Worm (Caenorhabditis elegans) whole organism, L4 larva: ENCODE data around the gene zip-12.

Experiments
- D1046.2 ChIP-seq: fragments of 200-800 bp; sonication (Bioruptor generic); IDR thresholded peaks from 2 replicates; pipeline ENCODE4 v1.3.6; 2022; ENCODE audit warnings: missing genetic modification characterization, missing compliant biosample characterization
- F10B5.3 ChIP-seq: sonication (generic microtip); optimal IDR thresholded peaks from 2 replicates; lab custom pipeline; 2016; ENCODE audit warnings: mild to moderate bottlenecking, missing genetic modification characterization, missing compliant biosample characterization
- F26F4.8 ChIP-seq: fragments of 200-800 bp; sonication (Bioruptor generic); conservative IDR thresholded peaks from 2 replicates; pipeline ENCODE4 v1.3.6; 2022; ENCODE audit warnings: missing genetic modification characterization, missing compliant biosample characterization
- F37D6.2 ChIP-seq: sonication (generic microtip); optimal IDR thresholded peaks from 2 replicates; lab custom pipeline; 2016; ENCODE audit warnings: mild to moderate bottlenecking, missing genetic modification characterization, missing compliant biosample characterization
- F44E2.7 ChIP-seq: fragments of 200-800 bp; sonication (Bioruptor generic); IDR thresholded peaks from 2 replicates; pipeline ENCODE4 v2.1.2; 2022; ENCODE audit warnings: missing genetic modification characterization, missing compliant biosample characterization
- F49E8.2 ChIP-seq: sonication (generic microtip); optimal IDR thresholded peaks from 2 replicates; lab custom pipeline; 2016; ENCODE audit warnings: missing compliant biosample characterization, mild to moderate bottlenecking, missing genetic modification characterization, borderline replicate concordance
- R02D3.7 ChIP-seq: fragments of 150-350 bp; sonication (generic microtip); optimal IDR thresholded peaks from 3 replicates; lab custom pipeline; 2014; ENCODE audit warnings: missing biosample characterization, missing genetic modification characterization
- Y48G9A.11 ChIP-seq: fragments of 200-800 bp; sonication (Bioruptor generic); IDR thresholded peaks from 2 replicates; pipeline ENCODE4 v1.3.6; 2022; ENCODE audit warnings: missing genetic modification reagents, missing genetic modification characterization, missing compliant biosample characterization
- Y5F2A.4 ChIP-seq: fragments of 200-800 bp; sonication (Bioruptor generic); optimal IDR thresholded peaks from 2 replicates; lab custom pipeline; 2018; ENCODE audit warnings: mild to moderate bottlenecking, missing genetic modification characterization, missing compliant biosample characterization
- Y75B8A.6 ChIP-seq: fragments of 200-800 bp; sonication (Bioruptor generic); IDR thresholded peaks from 2 replicates; pipeline ENCODE4 v1.3.6; 2022; ENCODE audit warnings: missing genetic modification reagents, missing genetic modification characterization, missing compliant biosample characterization
- ZK337.2 ChIP-seq: fragments of 200-800 bp; sonication (Bioruptor generic); IDR thresholded peaks from 2 replicates; pipeline ENCODE4 v1.3.6; 2022; ENCODE audit warnings: missing genetic modification reagents, missing genetic modification characterization, missing compliant biosample characterization
- ZK546.5 ChIP-seq, 2 experiments: sonication (generic microtip); optimal IDR thresholded peaks; 2 replicates each; lab custom pipeline; 2017; ENCODE audit warnings: missing biosample characterization in 2 of 2, missing genetic modification characterization in 2 of 2
- aly-2 ChIP-seq: sonication (generic microtip); optimal IDR thresholded peaks from 2 replicates; lab custom pipeline; 2018; ENCODE audit warnings: missing biosample characterization, missing genetic modification characterization
- ceh-20 ChIP-seq: fragments of 200-800 bp; sonication (Bioruptor generic); IDR thresholded peaks from 2 replicates; pipeline ENCODE4 v1.3.6; 2022; ENCODE audit warnings: missing genetic modification reagents, missing genetic modification characterization, missing compliant biosample characterization
- ceh-32 ChIP-seq: sonication (generic microtip); optimal IDR thresholded peaks from 2 replicates; lab custom pipeline; 2016; ENCODE audit warnings: mild to moderate bottlenecking, missing genetic modification characterization, missing compliant biosample characterization; ENCODE audit not compliant: poor library complexity
- ceh-82 ChIP-seq: sonication (generic microtip); optimal IDR thresholded peaks from 2 replicates; lab custom pipeline; 2017; ENCODE audit warnings: missing biosample characterization, missing genetic modification characterization
- ces-1 ChIP-seq: fragments of 150-350 bp; sonication (generic microtip); optimal IDR thresholded peaks from 4 replicates; lab custom pipeline; 2014; ENCODE audit warnings: missing biosample characterization, missing genetic modification reagents, missing genetic modification characterization
- daf-16 ChIP-seq, 3 experiments: sonication (generic microtip); optimal IDR thresholded peaks; 2 replicates each; lab custom pipeline; 2016 to 2017; ENCODE audit warnings: missing genetic modification characterization in 3 of 3, missing genetic modification reagents in 3 of 3, mild to moderate bottlenecking in 2 of 3, missing compliant biosample characterization in 2 of 3, missing biosample characterization in 1 of 3, moderate library complexity in 1 of 3
- daf-19 ChIP-seq: fragments of 200-800 bp; sonication (Bioruptor generic); conservative IDR thresholded peaks from 2 replicates; pipeline ENCODE4 v1.3.6; 2022; ENCODE audit warnings: missing genetic modification characterization, missing compliant biosample characterization
- daf-8 ChIP-seq: fragments of 200-800 bp; sonication (Bioruptor generic); IDR thresholded peaks from 2 replicates; pipeline ENCODE4 v1.3.6; 2022; ENCODE audit warnings: missing genetic modification characterization, missing compliant biosample characterization
- dmd-8 ChIP-seq: fragments of 200-800 bp; sonication (Bioruptor generic); IDR thresholded peaks from 2 replicates; pipeline ENCODE4 v1.3.6; 2022; ENCODE audit warnings: missing genetic modification characterization, missing compliant biosample characterization
- fkh-10 ChIP-seq: fragments of 150-350 bp; optimal IDR thresholded peaks from 2 replicates; lab custom pipeline; 2014; ENCODE audit warnings: missing biosample characterization, missing genetic modification reagents, missing genetic modification characterization
- jun-1 ChIP-seq: fragments of 150-350 bp; optimal IDR thresholded peaks from 2 replicates; lab custom pipeline; 2014; ENCODE audit warnings: missing biosample characterization, missing genetic modification reagents, missing genetic modification characterization
- lim-7 ChIP-seq: fragments of 200-800 bp; sonication (Bioruptor generic); IDR thresholded peaks from 2 replicates; pipeline ENCODE4 v1.3.6; 2022; ENCODE audit warnings: missing genetic modification characterization, missing compliant biosample characterization
- lin-39 ChIP-seq: fragments of 150-350 bp; optimal IDR thresholded peaks from 2 replicates; lab custom pipeline; 2014; ENCODE audit warnings: missing biosample characterization, missing genetic modification reagents, missing genetic modification characterization
- lir-3 ChIP-seq: sonication (generic microtip); optimal IDR thresholded peaks from 2 replicates; lab custom pipeline; 2016; ENCODE audit warnings: mild to moderate bottlenecking, missing genetic modification characterization, missing compliant biosample characterization
- madf-5 ChIP-seq, 2 experiments: fragments of 200-800 bp; sonication (Bioruptor generic); IDR thresholded peaks; 2 replicates each; pipeline ENCODE4 v1.3.6; 2022; ENCODE audit warnings: missing compliant biosample characterization in 2 of 2, missing genetic modification characterization in 2 of 2
- mdl-1 ChIP-seq, 2 experiments: fragments of 150-350 bp in 1 of 2; sonication (generic microtip) in 1 of 2; optimal IDR thresholded peaks; 2 replicates each; lab custom pipeline; 2014 to 2017; ENCODE audit warnings: missing biosample characterization in 2 of 2, missing genetic modification characterization in 2 of 2
- mep-1 ChIP-seq: fragments of 150-350 bp; sonication (generic microtip); optimal IDR thresholded peaks from 3 replicates; lab custom pipeline; 2014; ENCODE audit warnings: missing biosample characterization, missing genetic modification characterization
- nhr-28 ChIP-seq: fragments of 150-350 bp; optimal IDR thresholded peaks from 2 replicates; lab custom pipeline; 2014; ENCODE audit warnings: missing biosample characterization, missing genetic modification characterization
- nhr-48 ChIP-seq: sonication (generic microtip); optimal IDR thresholded peaks from 2 replicates; lab custom pipeline; 2016; ENCODE audit warnings: mild to moderate bottlenecking, missing genetic modification characterization, missing compliant biosample characterization
- nhr-6 ChIP-seq: fragments of 150-350 bp; optimal IDR thresholded peaks from 2 replicates; lab custom pipeline; 2014; ENCODE audit warnings: missing biosample characterization, missing genetic modification characterization
- nhr-76 ChIP-seq: fragments of 150-350 bp; optimal IDR thresholded peaks from 2 replicates; lab custom pipeline; 2014; ENCODE audit warnings: missing biosample characterization, missing genetic modification characterization
- nhr-77 ChIP-seq: fragments of 150-350 bp; optimal IDR thresholded peaks from 2 replicates; lab custom pipeline; 2014; ENCODE audit warnings: missing biosample characterization, missing genetic modification characterization
- pha-4 ChIP-seq, 2 experiments: fragments of 150-350 bp in 1 of 2; fragments of 200-800 bp in 1 of 2; sonication (Bioruptor generic) in 1 of 2; IDR thresholded peaks in 1 of 2; optimal IDR thresholded peaks in 1 of 2; 2 replicates each; pipeline versions ENCODE4 v1.3.6 to Lab custom; 2014 to 2022; ENCODE audit warnings: missing genetic modification characterization in 2 of 2, missing genetic modification reagents in 2 of 2, missing biosample characterization in 1 of 2, missing compliant biosample characterization in 1 of 2
- pqm-1 ChIP-seq: sonication (generic microtip); optimal IDR thresholded peaks from 2 replicates; lab custom pipeline; 2017; ENCODE audit warnings: missing biosample characterization, missing genetic modification characterization
- saeg-2 ChIP-seq: fragments of 200-800 bp; sonication (Bioruptor generic); IDR thresholded peaks from 2 replicates; pipeline ENCODE4 v1.3.6; 2022; ENCODE audit warnings: missing genetic modification reagents, missing genetic modification characterization, missing compliant biosample characterization
- sdz-12 ChIP-seq: fragments of 200-800 bp; sonication (Bioruptor generic); optimal IDR thresholded peaks from 2 replicates; lab custom pipeline; 2018; ENCODE audit warnings: mild to moderate bottlenecking, missing genetic modification characterization, missing compliant biosample characterization
- set-16 ChIP-seq: fragments of 200-800 bp; sonication (Bioruptor generic); IDR thresholded peaks from 2 replicates; pipeline ENCODE4 v1.3.6; 2022; ENCODE audit warnings: missing genetic modification reagents, missing genetic modification characterization, missing compliant biosample characterization
- skn-1 ChIP-seq: fragments of 150-350 bp; optimal IDR thresholded peaks from 2 replicates; lab custom pipeline; 2014; ENCODE audit warnings: missing biosample characterization, missing genetic modification characterization
- snpc-4 ChIP-seq: fragments of 150-350 bp; optimal IDR thresholded peaks from 2 replicates; lab custom pipeline; 2014; ENCODE audit warnings: missing biosample characterization, missing genetic modification characterization
- spr-3 ChIP-seq: fragments of 200-800 bp; sonication (Bioruptor generic); optimal IDR thresholded peaks from 2 replicates; lab custom pipeline; 2018; ENCODE audit warnings: mild to moderate bottlenecking, missing genetic modification characterization, missing compliant biosample characterization
- tag-97 ChIP-seq: fragments of 200-800 bp; sonication (Bioruptor generic); IDR thresholded peaks from 2 replicates; pipeline ENCODE4 v1.3.6; 2022; ENCODE audit warnings: missing genetic modification characterization, missing compliant biosample characterization
- tra-1 ChIP-seq: fragments of 200-800 bp; sonication (Bioruptor generic); IDR thresholded peaks from 2 replicates; pipeline ENCODE4 v1.3.6; 2022; ENCODE audit warnings: missing genetic modification reagents, missing genetic modification characterization, missing compliant biosample characterization
- unc-130 ChIP-seq: sonication (generic microtip); optimal IDR thresholded peaks from 2 replicates; lab custom pipeline; 2016; ENCODE audit warnings: missing genetic modification reagents, missing genetic modification characterization, missing compliant biosample characterization
- unc-62 ChIP-seq, 3 experiments: fragments of 150-350 bp in 1 of 3; sonication (generic microtip); optimal IDR thresholded peaks in 2 of 3; peaks in 1 of 3; 1 replicate in 1 of 3; 2 replicates in 2 of 3; lab custom pipeline; 2014 to 2017; ENCODE audit warnings: missing biosample characterization in 3 of 3, missing genetic modification characterization in 3 of 3, missing genetic modification reagents in 3 of 3, missing genotype in 1 of 3
- vab-7 ChIP-seq: fragments of 200-800 bp; sonication (Bioruptor generic); IDR thresholded peaks from 2 replicates; pipeline ENCODE4 v1.3.6; 2022; ENCODE audit warnings: missing genetic modification reagents, missing genetic modification characterization, missing compliant biosample characterization
- zfp-2 ChIP-seq: sonication (generic microtip); optimal IDR thresholded peaks from 2 replicates; lab custom pipeline; 2016; ENCODE audit warnings: mild to moderate bottlenecking, missing genetic modification characterization, missing compliant biosample characterization
- zfp-3 ChIP-seq: fragments of 200-800 bp; sonication (Bioruptor generic); conservative IDR thresholded peaks from 2 replicates; pipeline ENCODE4 v1.3.6; 2022; ENCODE audit warnings: missing genetic modification reagents, missing genetic modification characterization, missing compliant biosample characterization
- zip-11 ChIP-seq: fragments of 200-800 bp; sonication (Bioruptor generic); IDR thresholded peaks from 2 replicates; pipeline ENCODE4 v1.3.6; 2022; ENCODE audit warnings: missing genetic modification characterization, missing compliant biosample characterization
- ztf-7 ChIP-seq: fragments of 150-350 bp; optimal IDR thresholded peaks from 2 replicates; lab custom pipeline; 2014; ENCODE audit warnings: missing biosample characterization, missing genetic modification characterization

Gene zip-12

ce11 chrIII:12325284-12325683 lies 2.4 kb upstream of the zip-12 start (continued):
- TF ChIP-seq fkh-10 (GFP tag; lab: Kevin White, UChicago) (no peak), F26F4.8 (GFP tag; lab: Robert Waterston, UW) (no peak), nhr-48 (tag; lab: Kevin White, UChicago) (peak; percentile 42), tra-1 (GFP tag; lab: Robert Waterston, UW) (0 out of 2 replicates have a peak, but pooled peaks have one; percentile 31), set-16 (GFP tag; lab: Robert Waterston, UW) (no peak), skn-1 (tag; lab: Kevin White, UChicago) (no peak), snpc-4 (no peak), R02D3.7 (tag; lab: Kevin White, UChicago) (no peak), ceh-32 (no peak), ceh-82 (tag; lab: Kevin White, UChicago) (no peak), daf-8 (GFP tag; lab: Robert Waterston, UW) (no peak), Y48G9A.11 (GFP tag; lab: Robert Waterston, UW) (no peak), ZK546.5 (tag; optimal IDR thresholded peaks at IDR 0.05; lab: Kevin White, UChicago) (no peak), mep-1 (tag; lab: Kevin White, UChicago) (peak; percentile 63), unc-130 (no peak), F44E2.7 (GFP tag; lab: Robert Waterston, UW) (no peak), ceh-20 (GFP tag; lab: Robert Waterston, UW) (no peak), lir-3 (tag; lab: Kevin White, UChicago) (no peak), ces-1 (GFP tag; lab: Kevin White, UChicago) (no peak), saeg-2 (GFP tag; lab: Robert Waterston, UW) (no peak), spr-3 (GFP tag; lab: Kevin White, UChicago) (no peak), F49E8.2 (tag; lab: Kevin White, UChicago) (no peak), madf-5 (GFP tag; IDR thresholded peaks at IDR 0.05; lab: Robert Waterston, UW) (no peak), pha-4 (GFP tag; IDR thresholded peaks at IDR 0.05; lab: Robert Waterston, UW) (0 out of 2 replicates have a peak, but pooled peaks have one; percentile 23), pha-4 (tag; optimal IDR thresholded peaks at IDR 0.05; lab: Kevin White, UChicago) (no peak), mdl-1 (tag; optimal IDR thresholded peaks at IDR 0.05; lab: Kevin White, UChicago) (no peak), Y5F2A.4 (GFP tag; lab: Kevin White, UChicago) (no peak), unc-62 (GFP tag; optimal IDR thresholded peaks at IDR 0.05 in 1 of 2; lab: Kevin White, UChicago) (no peak), unc-62 (tag; optimal IDR thresholded peaks at IDR 0.05; lab: Kevin White, UChicago) (no peak), zip-11 (GFP tag; lab: Robert Waterston, UW) (no peak), sdz-12 (GFP tag; lab: Kevin White, UChicago) (no peak), D1046.2 (GFP tag; lab: Robert Waterston, UW) (no peak), lim-7 (no peak), zfp-2 (tag; lab: Kevin White, UChicago) (no peak), zfp-3 (GFP tag; lab: Robert Waterston, UW) (no peak), daf-19 (GFP tag; lab: Robert Waterston, UW) (no peak), daf-16 (GFP tag; optimal IDR thresholded peaks at IDR 0.05; lab: Kevin White, UChicago) (peak in 1 of 2 experiments; percentile 30), daf-16 (tag; optimal IDR thresholded peaks at IDR 0.05; lab: Kevin White, UChicago) (peak; percentile 98), F37D6.2 (no peak), ZK337.2 (GFP tag; lab: Robert Waterston, UW) (no peak), F10B5.3 (tag; lab: Kevin White, UChicago) (no peak), Y75B8A.6 (GFP tag; lab: Robert Waterston, UW) (no peak), ztf-7 (tag; lab: Kevin White, UChicago) (peak; percentile 47), jun-1 (no peak), nhr-28 (tag; lab: Kevin White, UChicago) (peak; percentile 78), nhr-6 (tag; lab: Kevin White, UChicago) (peak; percentile 58), dmd-8 (no peak), aly-2 (tag; lab: Kevin White, UChicago) (no peak), lin-39 (tag; lab: Kevin White, UChicago) (no peak), pqm-1 (tag; lab: Kevin White, UChicago) (peak; percentile 81), nhr-76 (tag; lab: Kevin White, UChicago) (no peak), vab-7 (GFP tag; lab: Robert Waterston, UW) (no peak), nhr-77 (peak; percentile 26), tag-97 (GFP tag; lab: Robert Waterston, UW) (no peak)
